Fruit fly (Drosophila melanogaster) whole organism, embryonic: ENCODE results near the gene Ns4.

ENCODE experiments used
- Atf3 ChIP-seq: fragments of 200-800 bp; sonication (Bioruptor generic); optimal IDR thresholded peaks from 3 replicates; lab custom pipeline; 2016; ENCODE audit warnings: missing biosample characterization, missing genetic modification characterization
- BEAF-32 ChIP-seq: fragments of 200-800 bp; sonication (Bioruptor generic); optimal IDR thresholded peaks from 3 replicates; lab custom pipeline; 2017; ENCODE audit warnings: missing biosample characterization, missing genetic modification characterization, mild to moderate bottlenecking, moderate library complexity, missing genetic modification reagents
- Bteb2 ChIP-seq: fragments of 200-800 bp; sonication (Bioruptor generic); optimal IDR thresholded peaks from 2 replicates; lab custom pipeline; 2016; ENCODE audit warnings: missing biosample characterization, missing genetic modification characterization
- C15 ChIP-seq: fragments of 200-800 bp; sonication (Bioruptor generic); IDR thresholded peaks from 3 replicates; pipeline ENCODE4 v1.3.6; 2022; ENCODE audit warnings: missing biosample characterization, missing genetic modification characterization
- CG10366 ChIP-seq: fragments of 200-800 bp; sonication (Bioruptor generic); IDR thresholded peaks from 2 replicates; pipeline ENCODE4 v1.3.6; 2022; ENCODE audit warnings: missing biosample characterization, missing genetic modification characterization
- CG10543 ChIP-seq: fragments of 200-800 bp; sonication (Bioruptor generic); optimal IDR thresholded peaks from 3 replicates; lab custom pipeline; 2017; ENCODE audit warnings: missing biosample characterization, mild to moderate bottlenecking, missing genetic modification characterization, moderate library complexity
- CG11085 ChIP-seq: fragments of 200-800 bp; sonication (Bioruptor generic); IDR thresholded peaks from 2 replicates; pipeline ENCODE4 v1.3.6; 2022; ENCODE audit warnings: missing biosample characterization, missing genetic modification characterization
- CG13123 ChIP-seq: fragments of 200-800 bp; sonication (Bioruptor generic); optimal IDR thresholded peaks from 2 replicates; lab custom pipeline; 2016; ENCODE audit warnings: missing biosample characterization, missing genetic modification characterization
- CG13894 ChIP-seq: fragments of 200-800 bp; sonication (Bioruptor generic); optimal IDR thresholded peaks from 3 replicates; lab custom pipeline; 2018; ENCODE audit warnings: missing biosample characterization, mild to moderate bottlenecking, missing genetic modification characterization, moderate library complexity
- CG16863 ChIP-seq: fragments of 200-800 bp; sonication (Bioruptor generic); optimal IDR thresholded peaks from 3 replicates; lab custom pipeline; 2016; ENCODE audit warnings: missing biosample characterization, missing genetic modification characterization
- CG18011 ChIP-seq: fragments of 200-800 bp; sonication (Bioruptor generic); optimal IDR thresholded peaks from 2 replicates; lab custom pipeline; 2017; ENCODE audit warnings: missing biosample characterization, missing genetic modification characterization, mild to moderate bottlenecking, moderate library complexity, missing genotype
- CG18599 ChIP-seq: fragments of 200-800 bp; sonication (Bioruptor generic); optimal IDR thresholded peaks from 3 replicates; lab custom pipeline; 2017; ENCODE audit warnings: missing biosample characterization, missing genetic modification characterization, mild to moderate bottlenecking, moderate library complexity, missing genetic modification reagents
- CG3065 ChIP-seq: fragments of 200-800 bp; sonication (Bioruptor generic); optimal IDR thresholded peaks from 2 replicates; lab custom pipeline; 2016; ENCODE audit warnings: missing biosample characterization, missing genetic modification characterization
- CG5180 ChIP-seq: fragments of 200-800 bp; sonication (Bioruptor generic); optimal IDR thresholded peaks from 3 replicates; lab custom pipeline; 2017; ENCODE audit warnings: missing biosample characterization, missing genetic modification characterization, mild to moderate bottlenecking, moderate library complexity, missing genetic modification reagents
- CG5245 ChIP-seq: fragments of 200-800 bp; sonication (Bioruptor generic); optimal IDR thresholded peaks from 3 replicates; lab custom pipeline; 2016; ENCODE audit warnings: missing biosample characterization, missing genetic modification characterization
- CG6654 ChIP-seq: fragments of 200-800 bp; sonication (Bioruptor generic); optimal IDR thresholded peaks from 2 replicates; lab custom pipeline; 2017; ENCODE audit warnings: missing biosample characterization, mild to moderate bottlenecking, missing genetic modification characterization
- CG9876 ChIP-seq: fragments of 200-800 bp; sonication (Bioruptor generic); optimal IDR thresholded peaks from 2 replicates; lab custom pipeline; 2016; ENCODE audit warnings: missing biosample characterization, missing genetic modification characterization
- Chrac-16 ChIP-seq: fragments of 200-800 bp; sonication (Bioruptor generic); optimal IDR thresholded peaks from 3 replicates; lab custom pipeline; 2016; ENCODE audit warnings: missing biosample characterization, missing genetic modification characterization
- D19B ChIP-seq: fragments of 200-800 bp; sonication (Bioruptor generic); optimal IDR thresholded peaks from 2 replicates; lab custom pipeline; 2017; ENCODE audit warnings: missing biosample characterization, mild to moderate bottlenecking, missing genetic modification characterization
- Dref ChIP-seq: fragments of 200-800 bp; sonication (Bioruptor generic); IDR thresholded peaks from 2 replicates; pipeline ENCODE4 v1.3.6; 2022; ENCODE audit warnings: missing biosample characterization, missing genetic modification characterization
- ERR ChIP-seq: fragments of 200-800 bp; sonication (Bioruptor generic); optimal IDR thresholded peaks from 2 replicates; lab custom pipeline; 2016; ENCODE audit warnings: missing biosample characterization, missing genetic modification characterization
- HmgD ChIP-seq: fragments of 200-800 bp; sonication (Bioruptor generic); optimal IDR thresholded peaks from 3 replicates; lab custom pipeline; 2016; ENCODE audit warnings: missing biosample characterization, missing genetic modification characterization
- Kr ChIP-seq: fragments of 200-800 bp; sonication (Bioruptor generic); optimal IDR thresholded peaks from 2 replicates; lab custom pipeline; 2017; ENCODE audit warnings: missing biosample characterization, mild to moderate bottlenecking, missing genetic modification characterization
- Max ChIP-seq: fragments of 200-800 bp; sonication (Bioruptor generic); optimal IDR thresholded peaks from 2 replicates; lab custom pipeline; 2016; ENCODE audit warnings: missing biosample characterization, mild to moderate bottlenecking, missing genetic modification characterization
- Meics ChIP-seq: fragments of 200-800 bp; sonication (Bioruptor generic); optimal IDR thresholded peaks from 2 replicates; lab custom pipeline; 2017; ENCODE audit warnings: missing biosample characterization, mild to moderate bottlenecking, missing genetic modification characterization
- Rx ChIP-seq: fragments of 200-800 bp; sonication (Bioruptor generic); IDR thresholded peaks from 2 replicates; pipeline ENCODE4 v1.3.6; 2022; ENCODE audit warnings: missing biosample characterization, missing genetic modification characterization
- Scr ChIP-seq: fragments of 200-800 bp; sonication (Bioruptor generic); IDR thresholded peaks from 2 replicates; pipeline ENCODE4 v1.3.6; 2022; ENCODE audit warnings: missing biosample characterization, missing genetic modification characterization; ENCODE audit not compliant: partially characterized antibody
- Six4 ChIP-seq: fragments of 200-800 bp; sonication (Bioruptor generic); optimal IDR thresholded peaks from 2 replicates; lab custom pipeline; 2016; ENCODE audit warnings: missing biosample characterization, missing genetic modification characterization
- amos ChIP-seq: fragments of 200-800 bp; sonication (Bioruptor generic); IDR thresholded peaks from 2 replicates; pipeline ENCODE4 v1.3.6; 2022; ENCODE audit warnings: missing biosample characterization, missing genetic modification characterization; ENCODE audit not compliant: partially characterized antibody
- cato ChIP-seq: fragments of 200-800 bp; sonication (Bioruptor generic); optimal IDR thresholded peaks from 2 replicates; lab custom pipeline; 2016; ENCODE audit warnings: missing biosample characterization, missing genetic modification characterization, borderline replicate concordance
- dimm ChIP-seq: fragments of 200-800 bp; sonication (Bioruptor generic); IDR thresholded peaks from 2 replicates; pipeline ENCODE4 v1.3.6; 2022; ENCODE audit warnings: missing biosample characterization, missing genetic modification characterization
- esg ChIP-seq: fragments of 200-800 bp; sonication (Bioruptor generic); conservative IDR thresholded peaks from 2 replicates; pipeline ENCODE4 v1.3.6; 2022; ENCODE audit warnings: missing biosample characterization, missing genetic modification characterization
- gem ChIP-seq: fragments of 200-800 bp; sonication (Bioruptor generic); optimal IDR thresholded peaks from 2 replicates; lab custom pipeline; 2019; ENCODE audit warnings: missing biosample characterization, mild to moderate bottlenecking, missing genetic modification characterization, moderate library complexity
- kni ChIP-seq: fragments of 200-800 bp; sonication (Bioruptor generic); optimal IDR thresholded peaks from 3 replicates; lab custom pipeline; 2017; ENCODE audit warnings: mild to moderate bottlenecking, missing biosample characterization, missing genetic modification reagents, missing genetic modification characterization
- lab ChIP-seq: fragments of 200-800 bp; sonication (Bioruptor generic); optimal IDR thresholded peaks from 3 replicates; lab custom pipeline; 2017; ENCODE audit warnings: missing biosample characterization, missing genetic modification characterization, mild to moderate bottlenecking, moderate library complexity, missing genetic modification reagents
- pb ChIP-seq: fragments of 200-800 bp; sonication (Bioruptor generic); optimal IDR thresholded peaks from 3 replicates; lab custom pipeline; 2016; ENCODE audit warnings: missing biosample characterization, missing genetic modification characterization
- pros ChIP-seq: fragments of 200-800 bp; sonication (Bioruptor generic); optimal IDR thresholded peaks from 3 replicates; lab custom pipeline; 2019; ENCODE audit warnings: missing biosample characterization, mild to moderate bottlenecking, missing genetic modification characterization, moderate library complexity
- pzg ChIP-seq: fragments of 200-800 bp; sonication (Bioruptor generic); optimal IDR thresholded peaks from 3 replicates; lab custom pipeline; 2018; ENCODE audit warnings: missing biosample characterization, mild to moderate bottlenecking, missing genetic modification characterization, moderate library complexity
- repo ChIP-seq: fragments of 200-800 bp; sonication (Bioruptor generic); optimal IDR thresholded peaks from 2 replicates; lab custom pipeline; 2016; ENCODE audit warnings: missing biosample characterization, missing genetic modification characterization
- row ChIP-seq: fragments of 200-800 bp; sonication (Bioruptor generic); IDR thresholded peaks from 3 replicates; pipeline ENCODE4 v1.3.6; 2022; ENCODE audit warnings: missing biosample characterization, missing genetic modification characterization
- sd ChIP-seq: fragments of 200-800 bp; sonication (Bioruptor generic); optimal IDR thresholded peaks from 3 replicates; lab custom pipeline; 2018; ENCODE audit warnings: missing biosample characterization, mild to moderate bottlenecking, missing genetic modification characterization, moderate library complexity
- slbo ChIP-seq: fragments of 200-800 bp; sonication (Bioruptor generic); IDR thresholded peaks from 2 replicates; pipeline ENCODE4 v1.3.6; 2022; ENCODE audit warnings: missing biosample characterization, missing genetic modification characterization
- sqz ChIP-seq: fragments of 200-800 bp; sonication (Bioruptor generic); optimal IDR thresholded peaks from 3 replicates; lab custom pipeline; 2018; ENCODE audit warnings: missing biosample characterization, mild to moderate bottlenecking, missing genetic modification characterization
- ssp ChIP-seq: fragments of 200-800 bp; sonication (Bioruptor generic); IDR thresholded peaks from 2 replicates; pipeline ENCODE4 v1.3.6; 2022; ENCODE audit warnings: missing biosample characterization, missing genetic modification characterization
- trh ChIP-seq: fragments of 200-800 bp; sonication (Bioruptor generic); optimal IDR thresholded peaks from 2 replicates; lab custom pipeline; 2016; ENCODE audit warnings: missing biosample characterization, missing genetic modification characterization
- yki ChIP-seq: fragments of >200 bp; optimal IDR thresholded peaks from 3 replicates; lab custom pipeline; 2018
- zfh2 ChIP-seq: fragments of 200-800 bp; sonication (Bioruptor generic); optimal IDR thresholded peaks from 2 replicates; lab custom pipeline; 2016; ENCODE audit warnings: missing biosample characterization, missing genetic modification characterization

Gene Ns4

DNA sequence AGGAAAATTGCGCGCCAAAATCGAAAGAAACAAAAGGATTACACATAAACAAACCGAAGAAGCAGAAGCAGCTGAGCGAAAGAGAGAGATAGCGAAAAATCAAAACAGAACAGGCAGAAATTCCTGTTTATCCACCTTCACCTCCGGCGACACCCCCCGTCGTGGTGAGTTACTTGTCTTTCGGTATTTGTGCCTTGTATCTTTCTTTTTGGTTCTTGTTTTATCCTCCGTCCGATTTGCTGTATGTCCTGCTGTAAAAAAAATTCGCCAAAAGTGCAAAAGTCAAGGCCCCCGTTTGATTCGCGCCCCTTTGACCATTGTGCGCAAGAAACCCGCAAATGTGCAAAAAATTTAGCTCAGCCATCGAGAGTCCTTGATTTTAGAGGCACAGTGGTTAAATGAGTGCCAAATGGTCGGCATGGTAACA lies 46.1 kb downstream of the Ns4 start (continued):
- TF ChIP-seq pros (GFP tag; lab: Kevin White, UChicago), result peak; percentile 32
- TF ChIP-seq CG16863 (GFP tag; lab: Kevin White, UChicago), result no peak
- TF ChIP-seq sqz (GFP tag; lab: Kevin White, UChicago), result peak; percentile 26
- no peak for TF ChIP-seq zfh2 (GFP tag; lab: Kevin White, UChicago)
- peak; percentile 40 for TF ChIP-seq Kr (GFP tag; lab: Kevin White, UChicago)
- TF ChIP-seq CG13894, result peak; percentile 92
- TF ChIP-seq esg (GFP tag; lab: Robert Waterston, UW), result no peak
- TF ChIP-seq lab (GFP tag; lab: Kevin White, UChicago), result no peak
- peak; percentile 53 for TF ChIP-seq sd (tag; lab: Kevin White, UChicago)
- no peak for TF ChIP-seq Atf3

dm6 chr2L:20799991-20800897 lies 48.0 kb downstream of the Ns4 start:
- no peak for TF ChIP-seq amos (GFP tag; lab: Robert Waterston, UW)
- peak; percentile 48 for TF ChIP-seq CG13123 (GFP tag; lab: Kevin White, UChicago)
- peak; percentile 58 for TF ChIP-seq CG5245
- peak; percentile 14 for TF ChIP-seq CG6654 (GFP tag; lab: Kevin White, UChicago)
- TF ChIP-seq Meics (GFP tag; lab: Kevin White, UChicago), result peak; percentile 85
- TF ChIP-seq BEAF-32 (GFP tag; lab: Kevin White, UChicago), result no peak
- TF ChIP-seq yki, result no peak
- peak; percentile 96 for TF ChIP-seq CG18599
- peak; percentile 60 for TF ChIP-seq pb (GFP tag; lab: Kevin White, UChicago)
- no peak for TF ChIP-seq trh (GFP tag; lab: Kevin White, UChicago)
- TF ChIP-seq CG9876 (GFP tag; lab: Kevin White, UChicago), result peak; percentile 51
- 0 out of 3 replicates have a peak, but pooled peaks have one; percentile 26 for TF ChIP-seq C15 (GFP tag; lab: Robert Waterston, UW)
- peak; percentile 62 for TF ChIP-seq CG10366 (GFP tag; lab: Robert Waterston, UW)
- peak; percentile 84 for TF ChIP-seq ERR (GFP tag; lab: Kevin White, UChicago)
- peak; percentile 46 for TF ChIP-seq Six4 (GFP tag; lab: Kevin White, UChicago)
- peak; percentile 69 for TF ChIP-seq CG11085 (GFP tag; lab: Robert Waterston, UW)
- peak; percentile 9 for TF ChIP-seq CG5180 (GFP tag; lab: Kevin White, UChicago)
- TF ChIP-seq cato, result no peak
- TF ChIP-seq Max (GFP tag; lab: Kevin White, UChicago), result peak; percentile 59
- TF ChIP-seq Bteb2 (GFP tag; lab: Kevin White, UChicago), result peak; percentile 69
- TF ChIP-seq row, result peak; percentile 84
- TF ChIP-seq kni (GFP tag; lab: Kevin White, UChicago), result peak; percentile 91
- TF ChIP-seq pzg (GFP tag; lab: Kevin White, UChicago), result peak; percentile 19
- TF ChIP-seq CG3065, result no peak
- TF ChIP-seq Scr, result no peak
- TF ChIP-seq HmgD (GFP tag; lab: Kevin White, UChicago), result peak; percentile 14
- TF ChIP-seq gem (tag; lab: Kevin White, UChicago), result peak; percentile 81
- peak; percentile 69 for TF ChIP-seq CG10543 (GFP tag; lab: Kevin White, UChicago)
- peak; percentile 60; the same call in 1 of the 2 replicates for TF ChIP-seq Rx (GFP tag; lab: Robert Waterston, UW)
- peak; percentile 79 for TF ChIP-seq Chrac-16 (GFP tag; lab: Kevin White, UChicago)
- peak; percentile 36 for TF ChIP-seq repo
- peak; percentile 89 for TF ChIP-seq slbo
- TF ChIP-seq dimm (GFP tag; lab: Robert Waterston, UW), result no peak
- peak; percentile 38 for TF ChIP-seq CG18011 (GFP tag; lab: Kevin White, UChicago)
- TF ChIP-seq ssp (GFP tag; lab: Robert Waterston, UW), result peak; percentile 58; the same call in 1 of the 2 replicates
- no peak for TF ChIP-seq Dref (GFP tag; lab: Robert Waterston, UW)
- peak; percentile 74 for TF ChIP-seq CG16863 (GFP tag; lab: Kevin White, UChicago)
- TF ChIP-seq D19B, result peak; percentile 52
